Fruit fly (Drosophila melanogaster): Measurements from ENCODE around the gene CG33784.

DNA sequence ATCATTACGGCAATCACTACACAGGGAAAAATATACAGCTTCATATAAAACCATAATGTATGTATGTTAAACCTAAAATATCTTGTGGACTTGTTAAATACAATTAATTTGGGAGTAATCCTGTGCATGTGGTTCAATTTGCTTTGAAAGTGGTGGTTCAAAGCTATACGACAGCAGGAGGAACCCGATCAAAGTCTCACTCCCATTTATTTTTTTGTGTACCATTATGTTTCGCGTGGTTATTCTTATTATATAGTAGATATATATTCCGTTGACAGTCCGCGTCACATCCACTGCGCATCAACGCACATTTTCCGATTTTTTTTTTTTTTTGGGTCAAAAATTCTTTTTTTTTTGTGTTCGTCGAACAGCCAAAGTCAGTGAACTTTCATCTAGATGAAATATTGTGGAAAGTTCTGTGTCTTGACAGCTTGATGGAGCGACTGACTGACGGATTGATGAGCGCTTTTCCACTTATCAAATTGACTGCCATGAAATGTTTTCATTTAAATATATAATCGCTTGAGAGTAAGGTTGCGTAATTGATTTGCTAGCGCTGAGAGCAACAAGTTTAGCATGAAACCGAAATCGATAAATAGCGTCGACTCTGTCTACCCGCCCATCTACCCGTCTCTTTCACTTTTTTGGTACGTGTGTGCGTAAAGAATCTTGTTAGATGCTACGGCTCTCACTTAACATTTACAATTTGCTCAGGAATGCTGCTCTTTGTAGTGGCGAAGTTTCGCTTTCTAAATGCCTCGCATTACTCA, 34.6 kb upstream of the CG33784 start:
- no peak for TF ChIP-seq CG33017 (tag; optimal IDR thresholded peaks at IDR 0.05)
- TF ChIP-seq pad (GFP tag; optimal IDR thresholded peaks at IDR 0.05) = no peak
- no peak for TF ChIP-seq CG5204 (GFP tag; optimal IDR thresholded peaks at IDR 0.05)
- no peak for TF ChIP-seq toe (GFP tag; optimal IDR thresholded peaks at IDR 0.05)
- no peak for TF ChIP-seq ovo (GFP tag; optimal IDR thresholded peaks at IDR 0.05)
- no peak for TF ChIP-seq CG1620 (GFP tag; optimal IDR thresholded peaks at IDR 0.05)
- no peak for TF ChIP-seq bab1 (GFP tag; optimal IDR thresholded peaks at IDR 0.05)
